Worm (Caenorhabditis elegans) whole organism, L1 larva: Measurements from ENCODE around the gene R11F4.1.

Source experiments
- ama-1 ChIP-seq: fragments of 150-350 bp; optimal IDR thresholded peaks from 2 replicates; lab custom pipeline; 2014
- blmp-1 ChIP-seq: fragments of 150-350 bp; optimal IDR thresholded peaks from 2 replicates; lab custom pipeline; 2014; ENCODE audit warnings: missing biosample characterization, missing genetic modification characterization
- nhr-76 ChIP-seq: sonication (generic microtip); optimal IDR thresholded peaks from 2 replicates; lab custom pipeline; 2017; ENCODE audit warnings: missing biosample characterization, missing genetic modification characterization
- unc-62 ChIP-seq: fragments of 150-350 bp; optimal IDR thresholded peaks from 2 replicates; lab custom pipeline; 2014; ENCODE audit warnings: missing biosample characterization, missing genetic modification reagents, missing genetic modification characterization
- ztf-11 ChIP-seq, 2 experiments: sonication (generic microtip); optimal IDR thresholded peaks; 2 replicates each; lab custom pipeline; 2016 to 2017; ENCODE audit warnings: missing genetic modification characterization in 2 of 2, missing biosample characterization in 1 of 2, missing compliant biosample characterization in 1 of 2
- ztf-4 ChIP-seq: fragments of 150-350 bp; optimal IDR thresholded peaks from 2 replicates; lab custom pipeline; 2014; ENCODE audit warnings: missing biosample characterization, missing genetic modification characterization

ce11 chrII:4090790-4091189, 940 bp upstream of the R11F4.1 start:
- no peak for TF ChIP-seq ztf-4 (tag; lab: Kevin White, UChicago)
- TF ChIP-seq unc-62 (GFP tag; lab: Kevin White, UChicago), result no peak
- TF ChIP-seq nhr-76, result no peak
- TF ChIP-seq ztf-11 (tag; optimal IDR thresholded peaks at IDR 0.05; lab: Kevin White, UChicago), result no peak
- TF ChIP-seq ama-1 (lab: Kevin White, UChicago), result peak; percentile 50
- TF ChIP-seq blmp-1 (tag; lab: Kevin White, UChicago), result peak; percentile 15
